Fruit fly (Drosophila melanogaster) whole organism, embryonic: Measurements from ENCODE around the gene bab2.

Source experiments
- Aef1 ChIP-seq: fragments of 200-800 bp; sonication (Bioruptor generic); IDR thresholded peaks from 3 replicates; pipeline ENCODE4 v1.3.6; 2022; ENCODE audit warnings: missing biosample characterization, missing genetic modification characterization
- CG10147 ChIP-seq: fragments of 200-800 bp; sonication (Bioruptor generic); optimal IDR thresholded peaks from 2 replicates; lab custom pipeline; 2019; ENCODE audit warnings: missing biosample characterization, mild to moderate bottlenecking, missing genetic modification characterization, moderate library complexity
- CG10267 ChIP-seq: fragments of 200-800 bp; sonication (Bioruptor generic); optimal IDR thresholded peaks from 2 replicates; lab custom pipeline; 2018; ENCODE audit warnings: missing biosample characterization, mild to moderate bottlenecking, missing genetic modification characterization, moderate library complexity
- CG10321 ChIP-seq: fragments of 200-800 bp; sonication (Bioruptor generic); IDR thresholded peaks from 2 replicates; pipeline ENCODE4 v1.3.6; 2022; ENCODE audit warnings: missing biosample characterization, missing genetic modification characterization
- CG10462 ChIP-seq: fragments of 200-800 bp; sonication (Bioruptor generic); optimal IDR thresholded peaks from 2 replicates; lab custom pipeline; 2016; ENCODE audit warnings: missing biosample characterization, missing genetic modification characterization
- CG11398 ChIP-seq: fragments of 200-800 bp; sonication (Bioruptor generic); optimal IDR thresholded peaks from 2 replicates; lab custom pipeline; 2016; ENCODE audit warnings: missing biosample characterization, missing genetic modification characterization
- CG12659 ChIP-seq: fragments of 200-800 bp; sonication (Bioruptor generic); optimal IDR thresholded peaks from 3 replicates; lab custom pipeline; 2017; ENCODE audit warnings: mild to moderate bottlenecking, missing biosample characterization, missing genetic modification reagents, missing genetic modification characterization
- CG16813 ChIP-seq: fragments of 200-800 bp; sonication (Bioruptor generic); IDR thresholded peaks from 3 replicates; pipeline ENCODE4 v1.3.6; 2022; ENCODE audit warnings: missing biosample characterization, missing genetic modification characterization; ENCODE audit not compliant: partially characterized antibody
- CG31365 ChIP-seq: fragments of 200-800 bp; sonication (Bioruptor generic); optimal IDR thresholded peaks from 2 replicates; lab custom pipeline; 2018; ENCODE audit warnings: missing biosample characterization, mild to moderate bottlenecking, missing genetic modification characterization
- CG3163 ChIP-seq: fragments of 200-800 bp; sonication (Bioruptor generic); optimal IDR thresholded peaks from 3 replicates; lab custom pipeline; 2016; ENCODE audit warnings: missing biosample characterization, missing genetic modification characterization
- CG32532 ChIP-seq: fragments of 200-800 bp; sonication (Bioruptor generic); IDR thresholded peaks from 2 replicates; pipeline ENCODE4 v1.3.6; 2022; ENCODE audit warnings: missing biosample characterization, missing genetic modification characterization
- CG3726 ChIP-seq: fragments of 200-800 bp; sonication (Bioruptor generic); IDR thresholded peaks from 3 replicates; pipeline ENCODE4, ENCODE4 v1.3.6; 2022; ENCODE audit warnings: missing biosample characterization, missing genetic modification characterization
- CG3838 ChIP-seq: fragments of 200-800 bp; sonication (Bioruptor generic); optimal IDR thresholded peaks from 3 replicates; lab custom pipeline; 2016; ENCODE audit warnings: missing biosample characterization, missing genetic modification characterization
- CG5180 ChIP-seq: fragments of 200-800 bp; sonication (Bioruptor generic); optimal IDR thresholded peaks from 3 replicates; lab custom pipeline; 2017; ENCODE audit warnings: missing biosample characterization, missing genetic modification characterization, mild to moderate bottlenecking, moderate library complexity, missing genetic modification reagents
- CG5245 ChIP-seq: fragments of 200-800 bp; sonication (Bioruptor generic); optimal IDR thresholded peaks from 3 replicates; lab custom pipeline; 2016; ENCODE audit warnings: missing biosample characterization, missing genetic modification characterization
- CG6791 ChIP-seq: fragments of 200-800 bp; sonication (Bioruptor generic); IDR thresholded peaks from 3 replicates; pipeline ENCODE4 v1.3.6; 2022; ENCODE audit warnings: missing biosample characterization, missing genetic modification characterization; ENCODE audit not compliant: partially characterized antibody
- CG7839 ChIP-seq: fragments of 200-800 bp; sonication (Bioruptor generic); optimal IDR thresholded peaks from 3 replicates; lab custom pipeline; 2018; ENCODE audit warnings: missing biosample characterization, mild to moderate bottlenecking, missing genetic modification characterization, moderate library complexity
- CG7987 ChIP-seq: fragments of 200-800 bp; sonication (Bioruptor generic); optimal IDR thresholded peaks from 2 replicates; lab custom pipeline; 2018; ENCODE audit warnings: missing biosample characterization, mild to moderate bottlenecking, missing genetic modification characterization, moderate library complexity
- ERR ChIP-seq: fragments of 200-800 bp; sonication (Bioruptor generic); optimal IDR thresholded peaks from 2 replicates; lab custom pipeline; 2016; ENCODE audit warnings: missing biosample characterization, missing genetic modification characterization
- Fer1 ChIP-seq: fragments of 200-800 bp; sonication (Bioruptor generic); optimal IDR thresholded peaks from 2 replicates; lab custom pipeline; 2017; ENCODE audit warnings: missing biosample characterization, mild to moderate bottlenecking, missing genetic modification characterization
- HLH4C ChIP-seq: fragments of 200-800 bp; sonication (Bioruptor generic); IDR thresholded peaks from 3 replicates; pipeline ENCODE4 v1.3.6; 2022; ENCODE audit warnings: missing biosample characterization, missing genetic modification characterization; ENCODE audit not compliant: partially characterized antibody
- Hey ChIP-seq: fragments of 200-800 bp; sonication (Bioruptor generic); optimal IDR thresholded peaks from 3 replicates; lab custom pipeline; 2018; ENCODE audit warnings: missing biosample characterization, mild to moderate bottlenecking, missing genetic modification characterization
- HmgZ ChIP-seq: fragments of 200-800 bp; sonication (Bioruptor generic); optimal IDR thresholded peaks from 2 replicates; lab custom pipeline; 2018; ENCODE audit warnings: missing biosample characterization, mild to moderate bottlenecking, missing genetic modification characterization
- Hmr ChIP-seq: fragments of 200-800 bp; sonication (Bioruptor generic); optimal IDR thresholded peaks from 3 replicates; lab custom pipeline; 2017; ENCODE audit warnings: mild to moderate bottlenecking, missing biosample characterization, missing genetic modification reagents, missing genetic modification characterization
- Hr78 ChIP-seq, 2 experiments: fragments of 200-800 bp in 1 of 2; fragments of >200 bp in 1 of 2; sonication (Bioruptor generic) in 1 of 2; optimal IDR thresholded peaks; 2 replicates each; lab custom pipeline; 2017 to 2019; ENCODE audit warnings: missing biosample characterization in 2 of 2, missing genetic modification characterization in 2 of 2, mild to moderate bottlenecking in 1 of 2, moderate library complexity in 1 of 2
- NfI ChIP-seq: fragments of 200-800 bp; sonication (Bioruptor generic); optimal IDR thresholded peaks from 3 replicates; lab custom pipeline; 2018; ENCODE audit warnings: missing biosample characterization, mild to moderate bottlenecking, missing genetic modification characterization, moderate library complexity
- Oaz ChIP-seq: fragments of 200-800 bp; sonication (Bioruptor generic); IDR thresholded peaks from 2 replicates; pipeline ENCODE4 v1.3.6; 2022; ENCODE audit warnings: missing biosample characterization, missing genetic modification characterization
- Side ChIP-seq: fragments of 200-800 bp; sonication (Bioruptor generic); optimal IDR thresholded peaks from 2 replicates; lab custom pipeline; 2016; ENCODE audit warnings: missing biosample characterization, missing genetic modification characterization
- Sry-β ChIP-seq: fragments of 200-800 bp; sonication (Bioruptor generic); optimal IDR thresholded peaks from 2 replicates; lab custom pipeline; 2018; ENCODE audit warnings: missing biosample characterization, mild to moderate bottlenecking, missing genetic modification characterization, moderate library complexity
- amos ChIP-seq: fragments of 200-800 bp; sonication (Bioruptor generic); IDR thresholded peaks from 2 replicates; pipeline ENCODE4 v1.3.6; 2022; ENCODE audit warnings: missing biosample characterization, missing genetic modification characterization; ENCODE audit not compliant: partially characterized antibody
- ci ChIP-seq: fragments of 200-800 bp; sonication (Bioruptor generic); IDR thresholded peaks from 3 replicates; pipeline ENCODE4 v1.3.6; 2022; ENCODE audit warnings: missing biosample characterization, missing genetic modification characterization
- dati ChIP-seq: fragments of 200-800 bp; sonication (Bioruptor generic); IDR thresholded peaks from 2 replicates; pipeline ENCODE4 v1.3.6; 2022; ENCODE audit warnings: missing biosample characterization, missing genetic modification characterization
- dm ChIP-seq: fragments of 200-800 bp; sonication (Bioruptor generic); optimal IDR thresholded peaks from 3 replicates; lab custom pipeline; 2016; ENCODE audit warnings: missing biosample characterization, missing genetic modification characterization
- dmrt99B ChIP-seq: fragments of 200-800 bp; sonication (Bioruptor generic); optimal IDR thresholded peaks from 2 replicates; lab custom pipeline; 2018; ENCODE audit warnings: missing biosample characterization, mild to moderate bottlenecking, missing genetic modification characterization, moderate library complexity
- dpn ChIP-seq, 2 experiments: fragments of 200-800 bp; sonication (Bioruptor generic); optimal IDR thresholded peaks; 3 replicates each; lab custom pipeline; 2016; ENCODE audit warnings: missing biosample characterization in 2 of 2, missing genetic modification characterization in 2 of 2
- ham ChIP-seq: fragments of 200-800 bp; sonication (Bioruptor generic); IDR thresholded peaks from 2 replicates; pipeline ENCODE4 v1.3.6; 2022; ENCODE audit warnings: missing biosample characterization, missing genetic modification characterization
- insv ChIP-seq, 2 experiments: fragments of 200-800 bp; sonication (Bioruptor generic); optimal IDR thresholded peaks; 3 replicates each; lab custom pipeline; 2016 to 2018; ENCODE audit warnings: missing biosample characterization in 2 of 2, missing genetic modification characterization in 2 of 2
- lmd ChIP-seq: fragments of 200-800 bp; sonication (Bioruptor generic); IDR thresholded peaks from 2 replicates; pipeline ENCODE4 v1.3.6; 2022; ENCODE audit warnings: missing biosample characterization, missing genetic modification characterization
- lov ChIP-seq, 2 experiments: fragments of 200-800 bp in 1 of 2; fragments of >200 bp in 1 of 2; sonication (Bioruptor generic) in 1 of 2; IDR thresholded peaks in 1 of 2; optimal IDR thresholded peaks in 1 of 2; 2 replicates in 1 of 2; 3 replicates in 1 of 2; pipeline versions ENCODE4 v1.3.6 to Lab custom; 2017 to 2022; ENCODE audit warnings: missing biosample characterization in 1 of 2, missing genetic modification characterization in 1 of 2
- maf-S ChIP-seq: fragments of 200-800 bp; sonication (Bioruptor generic); optimal IDR thresholded peaks from 2 replicates; lab custom pipeline; 2016; ENCODE audit warnings: missing biosample characterization, missing genetic modification characterization
- nerfin-1 ChIP-seq: fragments of 200-800 bp; sonication (Bioruptor generic); optimal IDR thresholded peaks from 3 replicates; lab custom pipeline; 2019; ENCODE audit warnings: missing biosample characterization, mild to moderate bottlenecking, missing genetic modification characterization, moderate library complexity
- org-1 ChIP-seq: fragments of 200-800 bp; sonication (Bioruptor generic); optimal IDR thresholded peaks from 2 replicates; lab custom pipeline; 2017; ENCODE audit warnings: missing biosample characterization, missing genetic modification characterization
- phol ChIP-seq: fragments of 200-800 bp; sonication (Bioruptor generic); optimal IDR thresholded peaks from 3 replicates; lab custom pipeline; 2018; ENCODE audit warnings: missing biosample characterization, mild to moderate bottlenecking, missing genetic modification characterization, moderate library complexity
- sd ChIP-seq: fragments of 200-800 bp; sonication (Bioruptor generic); optimal IDR thresholded peaks from 3 replicates; lab custom pipeline; 2018; ENCODE audit warnings: missing biosample characterization, mild to moderate bottlenecking, missing genetic modification characterization, moderate library complexity
- sim ChIP-seq: fragments of 200-800 bp; sonication (Bioruptor generic); IDR thresholded peaks from 2 replicates; pipeline ENCODE4 v1.3.6; 2022; ENCODE audit warnings: missing biosample characterization, missing genetic modification characterization
- slou ChIP-seq: fragments of 200-800 bp; sonication (Bioruptor generic); optimal IDR thresholded peaks from 3 replicates; lab custom pipeline; 2016; ENCODE audit warnings: missing biosample characterization, missing genetic modification characterization
- z ChIP-seq: fragments of 200-800 bp; sonication (Bioruptor generic); IDR thresholded peaks from 3 replicates; pipeline ENCODE4 v1.3.6; 2022; ENCODE audit warnings: missing biosample characterization, missing genetic modification characterization

Gene bab2

DNA sequence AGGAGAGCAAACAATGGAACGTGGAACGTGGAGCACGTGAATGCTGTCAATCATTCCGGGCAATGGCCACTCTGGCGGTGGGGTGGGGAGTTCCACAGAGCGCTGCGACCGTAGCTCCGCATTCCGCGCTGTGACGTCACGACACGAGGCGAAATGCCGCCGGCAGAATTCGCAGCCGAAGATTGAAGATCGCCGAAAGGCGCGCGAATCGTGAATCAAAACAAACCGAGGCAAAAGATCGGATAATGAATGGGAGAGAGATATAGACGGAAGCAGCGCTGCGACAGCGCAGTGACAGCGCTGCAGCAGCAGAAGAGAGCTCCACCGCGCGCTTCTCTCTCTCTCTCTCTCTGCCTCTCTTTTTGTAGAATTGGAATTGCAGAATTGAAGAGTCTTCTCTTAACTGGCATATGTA is 78.5 kb downstream of the bab2 start (continued):
- TF ChIP-seq HLH4C, result no peak
- TF ChIP-seq CG12659 (GFP tag; lab: Kevin White, UChicago), result no peak
- no peak for TF ChIP-seq lov (optimal IDR thresholded peaks at IDR 0.05; lab: Kevin White, UChicago)
- TF ChIP-seq lov (GFP tag; IDR thresholded peaks at IDR 0.05; lab: Robert Waterston, UW), result no peak
- TF ChIP-seq Hr78 (GFP tag; optimal IDR thresholded peaks at IDR 0.05; lab: Kevin White, UChicago), result no peak
- TF ChIP-seq nerfin-1 (tag; lab: Kevin White, UChicago), result no peak
- no peak for TF ChIP-seq CG5245 (GFP tag; lab: Kevin White, UChicago)
- no peak for TF ChIP-seq sim (GFP tag; lab: Robert Waterston, UW)
- TF ChIP-seq CG3163 (GFP tag; lab: Kevin White, UChicago), result peak; percentile 89
- no peak for TF ChIP-seq Fer1 (GFP tag; lab: Kevin White, UChicago)
- no peak for TF ChIP-seq slou (GFP tag; lab: Kevin White, UChicago)
- TF ChIP-seq CG7839 (tag; lab: Kevin White, UChicago), result no peak
- no peak for TF ChIP-seq CG10267 (tag; lab: Kevin White, UChicago)
- no peak for TF ChIP-seq Sry-β (GFP tag; lab: Kevin White, UChicago)
- no peak for TF ChIP-seq CG3726
- no peak for TF ChIP-seq CG16813 (GFP tag; lab: Robert Waterston, UW)
- no peak for TF ChIP-seq CG11398 (GFP tag; lab: Kevin White, UChicago)
- no peak for TF ChIP-seq amos (GFP tag; lab: Robert Waterston, UW)
- peak; percentile 99 for TF ChIP-seq sd (tag; lab: Kevin White, UChicago)
- TF ChIP-seq Side (GFP tag; lab: Kevin White, UChicago), result no peak

DNA sequence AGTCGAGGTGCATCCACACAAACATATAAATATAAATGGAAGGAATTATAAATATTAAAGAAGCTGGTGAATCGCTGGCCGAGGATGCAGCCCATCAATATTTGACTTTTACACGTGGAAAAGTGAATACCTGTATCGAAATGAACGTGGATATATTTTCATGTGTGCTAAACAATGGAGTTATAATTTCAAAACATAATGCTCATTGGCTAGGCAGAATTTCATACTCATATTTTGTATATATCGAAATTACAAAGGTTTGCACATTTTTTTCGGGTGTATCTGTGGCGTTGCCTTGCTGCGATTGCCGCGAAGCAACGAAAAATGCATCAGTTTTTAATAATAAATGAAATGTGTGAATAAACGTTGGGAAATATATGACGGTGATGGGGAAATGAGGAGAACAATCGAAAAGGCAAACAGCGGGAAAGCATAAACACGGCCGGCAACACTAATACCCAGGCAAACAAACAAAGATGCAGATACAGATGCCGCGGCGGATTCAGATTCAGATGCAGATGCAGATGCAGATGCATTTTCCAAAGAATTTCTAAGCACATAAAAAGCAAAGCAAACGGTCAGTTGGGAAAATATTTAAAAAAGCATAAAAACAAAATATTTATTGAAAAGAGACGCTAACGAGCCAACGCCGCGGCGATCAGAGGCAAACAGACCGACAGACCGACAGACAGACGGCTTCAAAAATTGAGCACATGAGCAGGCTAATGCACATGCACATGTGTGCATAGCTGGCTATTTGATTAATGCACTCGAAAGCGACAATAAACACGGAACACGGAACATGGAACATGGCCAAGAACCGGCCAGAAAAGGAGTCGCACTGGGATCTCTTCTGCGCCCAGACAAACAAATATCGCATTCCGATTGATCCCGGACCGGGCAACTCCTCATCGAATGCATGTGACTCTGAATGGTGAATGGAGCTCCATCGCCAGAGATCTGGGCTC is 79.8 kb downstream of the bab2 start:
- TF ChIP-seq CG3838 (no peak), phol (peak; percentile 84), Hey (tag; lab: Kevin White, UChicago) (no peak), z (GFP tag; lab: Robert Waterston, UW) (0 out of 3 replicates have a peak, but pooled peaks have one; percentile 16), CG6791 (no peak), CG32532 (no peak), CG7987 (GFP tag; lab: Kevin White, UChicago) (no peak), dm (GFP tag; lab: Kevin White, UChicago) (no peak), NfI (GFP tag; lab: Kevin White, UChicago) (no peak), CG10147 (GFP tag; lab: Kevin White, UChicago) (no peak), dmrt99B (tag; lab: Kevin White, UChicago) (peak; percentile 66), HmgZ (tag; lab: Kevin White, UChicago) (no peak), CG31365 (tag; lab: Kevin White, UChicago) (no peak), dpn (GFP tag; optimal IDR thresholded peaks at IDR 0.05; lab: Kevin White, UChicago) (peak; percentile 7 to 16), ham (GFP tag; lab: Robert Waterston, UW) (no peak), org-1 (GFP tag; lab: Kevin White, UChicago) (no peak), ERR (GFP tag; lab: Kevin White, UChicago) (no peak), CG10462 (GFP tag; lab: Kevin White, UChicago) (peak; percentile 7), CG5180 (GFP tag; lab: Kevin White, UChicago) (no peak), ci (GFP tag; lab: Robert Waterston, UW) (peak; percentile 70), lmd (GFP tag; lab: Robert Waterston, UW) (peak; percentile 59; the same call in 1 of the 2 replicates), insv (GFP tag; optimal IDR thresholded peaks at IDR 0.05; lab: Kevin White, UChicago) (no peak), CG10321 (GFP tag; lab: Robert Waterston, UW) (no peak), Hmr (GFP tag; lab: Kevin White, UChicago) (no peak), Aef1 (GFP tag; lab: Robert Waterston, UW) (no peak), maf-S (no peak), Oaz (GFP tag; lab: Robert Waterston, UW) (no peak), dati (GFP tag; lab: Robert Waterston, UW) (no peak)
